Fruit fly (Drosophila melanogaster) whole organism, wandering third instar larva: Measurements from ENCODE around the gene kri.

Experiments
- Abd-B ChIP-seq: fragments of >200 bp; optimal IDR thresholded peaks from 2 replicates; lab custom pipeline; 2017; ENCODE audit warnings: missing biosample characterization, missing genetic modification characterization
- CG32264 ChIP-seq: fragments of 200-800 bp; sonication (Bioruptor generic); optimal IDR thresholded peaks from 2 replicates; lab custom pipeline; 2016; ENCODE audit warnings: missing biosample characterization, missing genetic modification characterization
- CG9705 ChIP-seq: fragments of 200-800 bp; sonication (Bioruptor generic); optimal IDR thresholded peaks from 2 replicates; lab custom pipeline; 2018; ENCODE audit warnings: missing biosample characterization, mild to moderate bottlenecking, missing genetic modification characterization
- CrebA ChIP-seq: fragments of 200-800 bp; sonication (Bioruptor generic); optimal IDR thresholded peaks from 2 replicates; lab custom pipeline; 2016; ENCODE audit warnings: missing biosample characterization, mild to moderate bottlenecking, missing genetic modification characterization, borderline replicate concordance
- Dfd ChIP-seq: fragments of >200 bp; optimal IDR thresholded peaks from 2 replicates; lab custom pipeline; 2017; ENCODE audit warnings: missing biosample characterization, missing genetic modification characterization
- Dif ChIP-seq: fragments of 200-275, 200-300 bp; sonication (Bioruptor generic); optimal IDR thresholded peaks from 2 replicates; lab custom pipeline; 2018; ENCODE audit warnings: missing biosample characterization, missing genetic modification characterization; ENCODE audit not compliant: partially characterized antibody
- GATAd ChIP-seq: sonication (Bioruptor generic); optimal IDR thresholded peaks from 2 replicates; lab custom pipeline; 2016; ENCODE audit warnings: missing biosample characterization, missing genetic modification characterization
- HLH106 ChIP-seq: fragments of 200-800 bp; optimal IDR thresholded peaks from 3 replicates; lab custom pipeline; 2019; ENCODE audit warnings: missing biosample characterization, mild to moderate bottlenecking, missing genetic modification characterization, moderate library complexity
- Hnf4 ChIP-seq: fragments of 200-800 bp; sonication (Bioruptor generic); optimal IDR thresholded peaks from 2 replicates; lab custom pipeline; 2016; ENCODE audit warnings: missing biosample characterization, mild to moderate bottlenecking, missing genetic modification characterization
- Hr78 ChIP-seq: fragments of >200 bp; optimal IDR thresholded peaks from 2 replicates; lab custom pipeline; 2017; ENCODE audit warnings: missing biosample characterization, missing genetic modification characterization
- Hr83 ChIP-seq: fragments of 200-300 bp; sonication (Bioruptor generic); optimal IDR thresholded peaks from 2 replicates; lab custom pipeline; 2016; ENCODE audit warnings: missing biosample characterization, mild to moderate bottlenecking, missing genetic modification characterization, moderate library complexity; ENCODE audit not compliant: poor library complexity, severe bottlenecking
- Jra ChIP-seq: sonication (Bioruptor generic); optimal IDR thresholded peaks from 2 replicates; lab custom pipeline; 2016; ENCODE audit warnings: missing biosample characterization, missing genetic modification characterization
- Mio ChIP-seq: sonication (Bioruptor generic); optimal IDR thresholded peaks from 2 replicates; lab custom pipeline; 2016; ENCODE audit warnings: missing biosample characterization, missing genetic modification characterization
- Myc ChIP-seq: fragments of >200 bp; optimal IDR thresholded peaks from 2 replicates; lab custom pipeline; 2017
- N ChIP-seq: fragments of >200 bp; optimal IDR thresholded peaks from 2 replicates; lab custom pipeline; 2018; ENCODE audit warnings: missing biosample characterization, missing external identifiers, missing genetic modification characterization
- OdsH ChIP-seq: fragments of 200-800 bp; sonication (Bioruptor generic); optimal IDR thresholded peaks from 2 replicates; lab custom pipeline; 2016; ENCODE audit warnings: missing biosample characterization, mild to moderate bottlenecking, missing genetic modification characterization
- Rel ChIP-seq, 2 experiments: fragments of 200-800 bp; sonication (Bioruptor generic) in 1 of 2; optimal IDR thresholded peaks; 2 replicates in 1 of 2; 3 replicates in 1 of 2; lab custom pipeline; 2016 to 2019; ENCODE audit warnings: mild to moderate bottlenecking in 2 of 2, missing biosample characterization in 2 of 2, missing genetic modification characterization in 2 of 2, moderate library complexity in 1 of 2
- Sp1 ChIP-seq: fragments of 200-800 bp; sonication (Bioruptor generic); optimal IDR thresholded peaks from 3 replicates; lab custom pipeline; 2019; ENCODE audit warnings: missing biosample characterization, mild to moderate bottlenecking, missing genetic modification characterization, moderate library complexity
- Vsx2 ChIP-seq: fragments of 200-300, 225-300 bp; sonication (Bioruptor generic); optimal IDR thresholded peaks from 2 replicates; lab custom pipeline; 2018; ENCODE audit warnings: missing biosample characterization, missing genetic modification characterization; ENCODE audit not compliant: partially characterized antibody
- br ChIP-seq: fragments of 200-800 bp; sonication (Bioruptor generic); optimal IDR thresholded peaks from 2 replicates; lab custom pipeline; 2016; ENCODE audit warnings: missing biosample characterization, missing genetic modification characterization
- brk ChIP-seq: fragments of 200-800 bp; sonication (Bioruptor generic); optimal IDR thresholded peaks from 2 replicates; lab custom pipeline; 2016; ENCODE audit warnings: missing biosample characterization, mild to moderate bottlenecking, missing genetic modification characterization
- dl ChIP-seq, 2 experiments: fragments of 175-275, 200-275 bp in 1 of 2; fragments of 200-275 bp in 1 of 2; sonication (Bioruptor generic); optimal IDR thresholded peaks; lab custom pipeline; 2018; ENCODE audit warnings: mild to moderate bottlenecking in 2 of 2, missing biosample characterization in 2 of 2, missing genetic modification characterization in 2 of 2, moderate library complexity in 2 of 2; ENCODE audit not compliant: partially characterized antibody in 2 of 2, insufficient read depth in 1 of 2
- dmrt93B ChIP-seq: fragments of 200-800 bp; sonication (Bioruptor generic); optimal IDR thresholded peaks from 2 replicates; lab custom pipeline; 2018; ENCODE audit warnings: missing biosample characterization, mild to moderate bottlenecking, missing genetic modification characterization
- dsf ChIP-seq: sonication (Bioruptor generic); optimal IDR thresholded peaks from 2 replicates; lab custom pipeline; 2016; ENCODE audit warnings: missing biosample characterization, missing genetic modification characterization, borderline replicate concordance
- ey ChIP-seq: fragments of 200-800 bp; sonication (Bioruptor generic); optimal IDR thresholded peaks from 2 replicates; lab custom pipeline; 2016; ENCODE audit warnings: missing biosample characterization, missing genetic modification characterization
- foxo ChIP-seq, 2 experiments: fragments of 200-800 bp; sonication (Bioruptor generic); optimal IDR thresholded peaks; 2 replicates in 1 of 2; 3 replicates in 1 of 2; lab custom pipeline; 2016 to 2017; ENCODE audit warnings: missing biosample characterization in 2 of 2, missing genetic modification characterization in 2 of 2
- fru ChIP-seq: fragments of 200-800 bp; sonication (Bioruptor generic); optimal IDR thresholded peaks from 3 replicates; lab custom pipeline; 2016; ENCODE audit warnings: missing biosample characterization, mild to moderate bottlenecking, missing genetic modification characterization
- h ChIP-seq: fragments of 200-800 bp; sonication (Bioruptor generic); optimal IDR thresholded peaks from 3 replicates; lab custom pipeline; 2016; ENCODE audit warnings: missing biosample characterization, mild to moderate bottlenecking, missing genetic modification characterization
- jim ChIP-seq: fragments of 175-275, 200-325 bp; sonication (Bioruptor generic); optimal IDR thresholded peaks from 2 replicates; lab custom pipeline; 2016; ENCODE audit warnings: missing biosample characterization, mild to moderate bottlenecking, missing genetic modification characterization
- lola ChIP-seq: fragments of >200 bp; optimal IDR thresholded peaks from 2 replicates; lab custom pipeline; 2017; ENCODE audit warnings: missing biosample characterization, missing genetic modification characterization
- pan ChIP-seq: fragments of >200 bp; optimal IDR thresholded peaks from 2 replicates; lab custom pipeline; 2017
- psq ChIP-seq: fragments of 200-800 bp; sonication (Bioruptor generic); optimal IDR thresholded peaks from 3 replicates; lab custom pipeline; 2017; ENCODE audit warnings: missing biosample characterization, mild to moderate bottlenecking, missing genetic modification characterization, moderate library complexity
- rgr ChIP-seq: fragments of 200-800 bp; sonication (Bioruptor generic); optimal IDR thresholded peaks from 3 replicates; lab custom pipeline; 2016; ENCODE audit warnings: missing biosample characterization, mild to moderate bottlenecking, missing genetic modification characterization
- sage ChIP-seq: fragments of 200-800 bp; sonication (Bioruptor generic); optimal IDR thresholded peaks from 2 replicates; lab custom pipeline; 2016; ENCODE audit warnings: missing biosample characterization, mild to moderate bottlenecking, missing genetic modification characterization
- sv ChIP-seq: fragments of 200-800 bp; sonication (Bioruptor generic); optimal IDR thresholded peaks from 3 replicates; lab custom pipeline; 2016; ENCODE audit warnings: missing biosample characterization, missing genetic modification characterization
- tai ChIP-seq: sonication (Bioruptor generic); optimal IDR thresholded peaks from 2 replicates; lab custom pipeline; 2016; ENCODE audit warnings: missing biosample characterization, missing genetic modification characterization
- usp ChIP-seq: fragments of >200 bp; optimal IDR thresholded peaks from 2 replicates; lab custom pipeline; 2017; ENCODE audit warnings: missing biosample characterization, missing genetic modification characterization
- woc ChIP-seq: sonication (Bioruptor generic); optimal IDR thresholded peaks from 2 replicates; lab custom pipeline; 2016; ENCODE audit warnings: missing biosample characterization, mild to moderate bottlenecking, missing genetic modification characterization

The kri gene

DNA sequence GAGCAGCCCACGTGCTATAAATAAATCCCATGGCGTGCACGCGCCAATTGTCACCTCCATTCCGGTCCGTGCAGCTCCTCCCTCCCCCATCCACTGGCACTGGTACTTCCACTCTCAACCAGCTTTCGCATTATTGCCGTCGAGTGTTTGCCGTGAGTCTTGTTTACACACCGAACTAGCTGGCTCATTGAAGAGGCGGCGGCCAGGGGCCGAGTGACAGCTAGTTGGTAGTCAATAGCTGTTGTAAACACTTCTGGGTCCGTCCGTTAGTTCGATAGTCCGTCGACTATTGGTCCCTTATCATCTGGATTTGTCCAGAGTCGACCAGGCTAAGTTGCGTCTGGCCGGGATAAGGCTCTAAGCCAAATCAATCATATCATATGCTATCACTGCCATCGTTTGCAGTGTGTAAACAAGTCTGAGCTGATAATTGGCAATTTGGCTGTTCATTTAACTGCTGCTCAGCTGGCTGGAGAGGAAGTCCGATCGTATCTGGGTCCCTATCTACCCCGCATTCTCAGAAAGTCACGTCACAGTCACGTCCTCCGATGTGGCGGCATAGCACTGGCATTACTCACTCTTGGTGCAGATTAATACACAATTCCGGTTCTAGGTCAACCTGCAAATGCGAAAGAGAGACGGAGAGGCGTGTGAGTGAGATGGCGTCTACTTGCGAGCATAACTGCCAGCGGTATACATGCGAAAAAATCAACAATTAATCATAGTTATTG, 3.2 kb upstream of the kri start:
- TF ChIP-seq sv (no peak), Sp1 (GFP tag; lab: Kevin White, UChicago) (no peak), h (GFP tag; lab: Kevin White, UChicago) (no peak), Hr83 (no peak), pan (lab: Kevin White, UChicago) (no peak), dmrt93B (GFP tag; lab: Kevin White, UChicago) (no peak), lola (no peak), jim (GFP tag; lab: Kevin White, UChicago) (no peak), Hr78 (GFP tag; lab: Kevin White, UChicago) (no peak), CG32264 (GFP tag; lab: Kevin White, UChicago) (no peak), fru (no peak)
- TF ChIP-seq, all 38 proteins: peak for 0

DNA sequence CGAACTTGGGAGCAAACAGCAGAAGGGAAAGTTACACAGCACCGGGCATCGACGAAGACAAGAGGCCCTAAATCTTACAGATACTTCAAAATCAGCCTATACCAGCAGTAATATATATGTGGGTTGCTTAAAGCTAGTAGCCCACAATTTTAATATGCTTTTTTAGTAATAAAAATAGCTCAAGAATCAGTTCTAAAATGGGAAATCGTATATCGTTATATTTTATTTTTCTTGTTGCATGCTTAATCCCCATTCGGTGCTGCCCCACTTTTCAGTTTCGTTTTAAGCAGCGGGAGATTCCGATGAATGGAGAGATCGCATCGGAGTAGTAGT, 2.7 kb upstream of the kri start:
- TF ChIP-seq Vsx2 (GFP tag; lab: Kevin White, UChicago), result no peak
- no peak for TF ChIP-seq sv
- TF ChIP-seq GATAd (GFP tag; lab: Kevin White, UChicago), result no peak
- peak; percentile 37 for TF ChIP-seq ey (GFP tag; lab: Kevin White, UChicago)
- no peak for TF ChIP-seq Sp1 (GFP tag; lab: Kevin White, UChicago)
- TF ChIP-seq Mio (GFP tag; lab: Kevin White, UChicago), result no peak
- TF ChIP-seq Abd-B (GFP tag; lab: Kevin White, UChicago), result no peak
- peak; percentile 36 for TF ChIP-seq HLH106 (tag; lab: Kevin White, UChicago)
- TF ChIP-seq jim (GFP tag; lab: Kevin White, UChicago), result no peak
- TF ChIP-seq dl (GFP tag; optimal IDR thresholded peaks at IDR 0.05; lab: Kevin White, UChicago; ENCODE audit: insufficient read depth in 1 of 2, partially characterized antibody in 2 of 2), result no peak
- TF ChIP-seq h (GFP tag; lab: Kevin White, UChicago), result peak; percentile 42
- no peak for TF ChIP-seq CG9705 (GFP tag; lab: Kevin White, UChicago)
- peak; percentile 28 for TF ChIP-seq rgr (GFP tag; lab: Kevin White, UChicago)
- TF ChIP-seq Hr83, result no peak
- peak; percentile 19 for TF ChIP-seq br (GFP tag; lab: Kevin White, UChicago)
- TF ChIP-seq pan (lab: Kevin White, UChicago), result no peak
- peak in 1 of 2 experiments; percentile 48 for TF ChIP-seq foxo (GFP tag; optimal IDR thresholded peaks at IDR 0.05; lab: Kevin White, UChicago)
- TF ChIP-seq sage (GFP tag; lab: Kevin White, UChicago), result no peak
- TF ChIP-seq brk (GFP tag; lab: Kevin White, UChicago), result no peak
- no peak for TF ChIP-seq Myc (lab: Kevin White, UChicago)
- TF ChIP-seq psq (GFP tag; lab: Kevin White, UChicago), result no peak
- TF ChIP-seq lola, result no peak
- TF ChIP-seq Jra (GFP tag; lab: Kevin White, UChicago), result no peak
- no peak for TF ChIP-seq usp (GFP tag; lab: Kevin White, UChicago)
- no peak for TF ChIP-seq dsf (GFP tag; lab: Kevin White, UChicago)
- no peak for TF ChIP-seq tai (GFP tag; lab: Kevin White, UChicago)
- peak; percentile 26 for TF ChIP-seq woc (GFP tag; lab: Kevin White, UChicago)
- TF ChIP-seq N (GFP tag; lab: Kevin White, UChicago), result no peak
- TF ChIP-seq Rel (GFP tag; optimal IDR thresholded peaks at IDR 0.05; lab: Kevin White, UChicago), result no peak
- TF ChIP-seq Rel (tag; optimal IDR thresholded peaks at IDR 0.05; lab: Kevin White, UChicago), result no peak
- no peak for TF ChIP-seq Dfd (GFP tag; lab: Kevin White, UChicago)
- TF ChIP-seq Hr78 (GFP tag; lab: Kevin White, UChicago), result no peak
- TF ChIP-seq dmrt93B (GFP tag; lab: Kevin White, UChicago), result no peak
- no peak for TF ChIP-seq CG32264 (GFP tag; lab: Kevin White, UChicago)
- no peak for TF ChIP-seq CrebA (GFP tag; lab: Kevin White, UChicago)
- peak; percentile 21 for TF ChIP-seq Hnf4
- TF ChIP-seq OdsH (GFP tag; lab: Kevin White, UChicago), result no peak
- TF ChIP-seq fru, result peak; percentile 69
- TF ChIP-seq Dif, result no peak
